Worm (Caenorhabditis elegans): ENCODE results near the gene nkb-3.

The nkb-3 gene

ce11 chrX:13730209-13730975, 40.0 kb downstream of the nkb-3 start:
- TF ChIP-seq fkh-2 (tag; optimal IDR thresholded peaks at IDR 0.05), result no peak
- TF ChIP-seq pha-4 (tag; optimal IDR thresholded peaks at IDR 0.05), result peak; percentile 72
- peak; percentile 27 for TF ChIP-seq nfya-1 (tag; optimal IDR thresholded peaks at IDR 0.05; ENCODE audit: insufficient read depth)
- TF ChIP-seq daf-12 (tag; optimal IDR thresholded peaks at IDR 0.05), result no peak
- no peak for TF ChIP-seq hmg-11 (tag; optimal IDR thresholded peaks at IDR 0.05)
- TF ChIP-seq egl-27 (tag; optimal IDR thresholded peaks at IDR 0.05), result no peak
- TF ChIP-seq ama-1 (optimal IDR thresholded peaks at IDR 0.05), result no peak
- no peak for TF ChIP-seq skn-1 (tag; optimal IDR thresholded peaks at IDR 0.05)
- TF ChIP-seq ZK546.5 (tag; optimal IDR thresholded peaks at IDR 0.05), result no peak
- TF ChIP-seq elt-3 (tag; optimal IDR thresholded peaks at IDR 0.05), result no peak
- TF ChIP-seq snpc-4 (tag; optimal IDR thresholded peaks at IDR 0.05), result no peak
- peak; percentile 25 for TF ChIP-seq elt-2 (tag; optimal IDR thresholded peaks at IDR 0.05)
- TF ChIP-seq nhr-11 (tag; optimal IDR thresholded peaks at IDR 0.05), result no peak
- TF ChIP-seq nhr-43 (tag; optimal IDR thresholded peaks at IDR 0.05; ENCODE audit: poor library complexity, severe bottlenecking), result peak; percentile 53
- TF ChIP-seq fos-1 (tag; optimal IDR thresholded peaks at IDR 0.05), result no peak
- no peak for TF ChIP-seq nhr-28 (tag; optimal IDR thresholded peaks at IDR 0.05)
- TF ChIP-seq nhr-76 (tag; optimal IDR thresholded peaks at IDR 0.05), result no peak
- TF ChIP-seq nhr-23 (tag; optimal IDR thresholded peaks at IDR 0.05), result peak; percentile 41
- TF ChIP-seq elt-1 (tag; optimal IDR thresholded peaks at IDR 0.05), result no peak
- no peak for TF ChIP-seq nhr-67 (tag; optimal IDR thresholded peaks at IDR 0.05)
- TF ChIP-seq lin-15B (tag; optimal IDR thresholded peaks at IDR 0.05), result no peak
- TF ChIP-seq zag-1 (tag; optimal IDR thresholded peaks at IDR 0.05), result no peak
- no peak for TF ChIP-seq lsy-12 (tag; optimal IDR thresholded peaks at IDR 0.05)
- TF ChIP-seq ztf-11 (tag; optimal IDR thresholded peaks at IDR 0.05), result no peak
- no peak for TF ChIP-seq egl-5 (tag; optimal IDR thresholded peaks at IDR 0.05)
- no peak for TF ChIP-seq R02D3.7 (tag; optimal IDR thresholded peaks at IDR 0.05)
- TF ChIP-seq ceh-16 (tag; optimal IDR thresholded peaks at IDR 0.05), result no peak
- no peak for TF ChIP-seq ceh-28 (tag; optimal IDR thresholded peaks at IDR 0.05)
- TF ChIP-seq unc-39 (tag; optimal IDR thresholded peaks at IDR 0.05), result no peak
- TF ChIP-seq aly-2 (tag; optimal IDR thresholded peaks at IDR 0.05), result no peak
- no peak for TF ChIP-seq nhr-12 (tag; optimal IDR thresholded peaks at IDR 0.05)
- peak; percentile 54 for TF ChIP-seq nhr-25 (tag; optimal IDR thresholded peaks at IDR 0.05)
- TF ChIP-seq pqm-1 (tag; optimal IDR thresholded peaks at IDR 0.05), result no peak
- TF ChIP-seq sea-2 (GFP tag; optimal IDR thresholded peaks at IDR 0.05), result no peak
- no peak for TF ChIP-seq mdl-1 (tag; optimal IDR thresholded peaks at IDR 0.05)
- no peak for TF ChIP-seq fkh-10 (GFP tag; optimal IDR thresholded peaks at IDR 0.05)
- no peak for TF ChIP-seq tbx-2 (tag; optimal IDR thresholded peaks at IDR 0.05)
- TF ChIP-seq ceh-9 (tag; optimal IDR thresholded peaks at IDR 0.05), result no peak
- TF ChIP-seq nhr-237 (tag; optimal IDR thresholded peaks at IDR 0.05), result no peak
- no peak for TF ChIP-seq jun-1 (tag; optimal IDR thresholded peaks at IDR 0.05)
- TF ChIP-seq ztf-4 (tag; optimal IDR thresholded peaks at IDR 0.05), result no peak
- no peak for TF ChIP-seq eor-1 (tag; optimal IDR thresholded peaks at IDR 0.05)
- TF ChIP-seq unc-62 (GFP tag; optimal IDR thresholded peaks at IDR 0.05), result no peak
- TF ChIP-seq mml-1 (tag; optimal IDR thresholded peaks at IDR 0.05), result no peak
- TF ChIP-seq nhr-77 (tag; optimal IDR thresholded peaks at IDR 0.05), result no peak
- TF ChIP-seq ceh-82 (tag; optimal IDR thresholded peaks at IDR 0.05), result no peak
- peak; percentile 24 for TF ChIP-seq lin-39 (tag; optimal IDR thresholded peaks at IDR 0.05)
